Worm (Caenorhabditis elegans) whole organism, L4 larva: Measurements from ENCODE around the gene clec-179.

Experiments used
- D1046.2 ChIP-seq: fragments of 200-800 bp; sonication (Bioruptor generic); IDR thresholded peaks from 2 replicates; pipeline ENCODE4 v1.3.6; 2022; ENCODE audit warnings: missing genetic modification characterization, missing compliant biosample characterization
- F37D6.2 ChIP-seq: sonication (generic microtip); optimal IDR thresholded peaks from 2 replicates; lab custom pipeline; 2016; ENCODE audit warnings: mild to moderate bottlenecking, missing genetic modification characterization, missing compliant biosample characterization
- F44E2.7 ChIP-seq: fragments of 200-800 bp; sonication (Bioruptor generic); IDR thresholded peaks from 2 replicates; pipeline ENCODE4 v2.1.2; 2022; ENCODE audit warnings: missing genetic modification characterization, missing compliant biosample characterization
- F49E8.2 ChIP-seq: sonication (generic microtip); optimal IDR thresholded peaks from 2 replicates; lab custom pipeline; 2016; ENCODE audit warnings: missing compliant biosample characterization, mild to moderate bottlenecking, missing genetic modification characterization, borderline replicate concordance
- R02D3.7 ChIP-seq: fragments of 150-350 bp; sonication (generic microtip); optimal IDR thresholded peaks from 3 replicates; lab custom pipeline; 2014; ENCODE audit warnings: missing biosample characterization, missing genetic modification characterization
- T20F7.1 ChIP-seq: fragments of 200-800 bp; sonication (Bioruptor generic); optimal IDR thresholded peaks from 2 replicates; lab custom pipeline; 2018; ENCODE audit warnings: mild to moderate bottlenecking, missing genetic modification characterization, missing compliant biosample characterization
- Y48G9A.11 ChIP-seq: fragments of 200-800 bp; sonication (Bioruptor generic); IDR thresholded peaks from 2 replicates; pipeline ENCODE4 v1.3.6; 2022; ENCODE audit warnings: missing genetic modification reagents, missing genetic modification characterization, missing compliant biosample characterization
- Y5F2A.4 ChIP-seq: fragments of 200-800 bp; sonication (Bioruptor generic); optimal IDR thresholded peaks from 2 replicates; lab custom pipeline; 2018; ENCODE audit warnings: mild to moderate bottlenecking, missing genetic modification characterization, missing compliant biosample characterization
- ZK337.2 ChIP-seq: fragments of 200-800 bp; sonication (Bioruptor generic); IDR thresholded peaks from 2 replicates; pipeline ENCODE4 v1.3.6; 2022; ENCODE audit warnings: missing genetic modification reagents, missing genetic modification characterization, missing compliant biosample characterization
- ama-1 ChIP-seq: fragments of 150-350 bp; optimal IDR thresholded peaks from 2 replicates; lab custom pipeline; 2014; ENCODE audit warnings: inconsistent platforms, mixed read lengths
- arid-1 ChIP-seq: fragments of 200-800 bp; sonication (Bioruptor generic); conservative IDR thresholded peaks from 2 replicates; pipeline ENCODE4 v1.3.6; 2022; ENCODE audit warnings: missing genetic modification reagents, missing genetic modification characterization, missing compliant biosample characterization
- ctbp-1 ChIP-seq: fragments of 200-800 bp; sonication (Bioruptor generic); IDR thresholded peaks from 2 replicates; pipeline ENCODE4 v1.3.6; 2022; ENCODE audit warnings: missing genetic modification reagents, missing genetic modification characterization, missing compliant biosample characterization
- daf-16 ChIP-seq, 3 experiments: sonication (generic microtip); optimal IDR thresholded peaks; 2 replicates each; lab custom pipeline; 2016 to 2017; ENCODE audit warnings: missing genetic modification characterization in 3 of 3, missing genetic modification reagents in 3 of 3, mild to moderate bottlenecking in 2 of 3, missing compliant biosample characterization in 2 of 3, missing biosample characterization in 1 of 3, moderate library complexity in 1 of 3
- daf-19 ChIP-seq: fragments of 200-800 bp; sonication (Bioruptor generic); conservative IDR thresholded peaks from 2 replicates; pipeline ENCODE4 v1.3.6; 2022; ENCODE audit warnings: missing genetic modification characterization, missing compliant biosample characterization
- daf-8 ChIP-seq: fragments of 200-800 bp; sonication (Bioruptor generic); IDR thresholded peaks from 2 replicates; pipeline ENCODE4 v1.3.6; 2022; ENCODE audit warnings: missing genetic modification characterization, missing compliant biosample characterization
- dve-1 ChIP-seq: sonication (generic microtip); optimal IDR thresholded peaks from 2 replicates; lab custom pipeline; 2017; ENCODE audit warnings: antibody characterized with exemption, mild to moderate bottlenecking, missing genetic modification characterization, missing compliant biosample characterization; ENCODE audit not compliant: insufficient read depth
- fkh-10 ChIP-seq: fragments of 150-350 bp; optimal IDR thresholded peaks from 2 replicates; lab custom pipeline; 2014; ENCODE audit warnings: missing biosample characterization, missing genetic modification reagents, missing genetic modification characterization
- gei-8 ChIP-seq: fragments of 200-800 bp; sonication (Bioruptor generic); optimal IDR thresholded peaks from 2 replicates; lab custom pipeline; 2018; ENCODE audit warnings: mild to moderate bottlenecking, missing genetic modification characterization, missing compliant biosample characterization
- hif-1 ChIP-seq, 2 experiments: sonication (generic microtip); optimal IDR thresholded peaks; 2 replicates each; lab custom pipeline; 2016 to 2017; ENCODE audit warnings: missing compliant biosample characterization in 2 of 2, missing genetic modification characterization in 2 of 2, missing genetic modification reagents in 2 of 2, missing genotype in 2 of 2, mild to moderate bottlenecking in 1 of 2
- hlh-11 ChIP-seq: fragments of 200-800 bp; sonication (Bioruptor generic); optimal IDR thresholded peaks from 2 replicates; lab custom pipeline; 2018; ENCODE audit warnings: mild to moderate bottlenecking, missing genetic modification characterization, missing compliant biosample characterization
- hmg-1.1 ChIP-seq: fragments of 200-800 bp; sonication (Bioruptor generic); IDR thresholded peaks from 2 replicates; pipeline ENCODE4 v1.3.6; 2022; ENCODE audit warnings: missing genetic modification reagents, missing genetic modification characterization, missing compliant biosample characterization
- jun-1 ChIP-seq: fragments of 150-350 bp; optimal IDR thresholded peaks from 2 replicates; lab custom pipeline; 2014; ENCODE audit warnings: missing biosample characterization, missing genetic modification reagents, missing genetic modification characterization
- lin-38 ChIP-seq: fragments of 200-800 bp; sonication (Bioruptor generic); IDR thresholded peaks from 2 replicates; pipeline ENCODE4 v1.3.6; 2022; ENCODE audit warnings: missing genetic modification reagents, missing genetic modification characterization, missing compliant biosample characterization
- mdl-1 ChIP-seq, 2 experiments: fragments of 150-350 bp in 1 of 2; sonication (generic microtip) in 1 of 2; optimal IDR thresholded peaks; 2 replicates each; lab custom pipeline; 2014 to 2017; ENCODE audit warnings: missing biosample characterization in 2 of 2, missing genetic modification characterization in 2 of 2
- mep-1 ChIP-seq: fragments of 150-350 bp; sonication (generic microtip); optimal IDR thresholded peaks from 3 replicates; lab custom pipeline; 2014; ENCODE audit warnings: missing biosample characterization, missing genetic modification characterization
- mxl-2 ChIP-seq: fragments of 200-800 bp; sonication (Bioruptor generic); conservative IDR thresholded peaks from 2 replicates; pipeline ENCODE4 v1.3.6; 2022; ENCODE audit warnings: missing genetic modification reagents, missing genetic modification characterization, missing compliant biosample characterization
- nhr-10 ChIP-seq: fragments of 150-350 bp; optimal IDR thresholded peaks from 2 replicates; lab custom pipeline; 2014; ENCODE audit warnings: missing biosample characterization, missing genetic modification characterization
- nhr-11 ChIP-seq: fragments of 150-350 bp; optimal IDR thresholded peaks from 2 replicates; lab custom pipeline; 2014; ENCODE audit warnings: missing biosample characterization, missing genetic modification characterization
- nhr-25 ChIP-seq: sonication (generic microtip); optimal IDR thresholded peaks from 2 replicates; lab custom pipeline; 2017; ENCODE audit warnings: missing genetic modification characterization, mild to moderate bottlenecking, missing compliant biosample characterization, antibody characterized with exemption, moderate library complexity, borderline replicate concordance; ENCODE audit not compliant: insufficient read depth
- nhr-28 ChIP-seq: fragments of 150-350 bp; optimal IDR thresholded peaks from 2 replicates; lab custom pipeline; 2014; ENCODE audit warnings: missing biosample characterization, missing genetic modification characterization
- php-3 ChIP-seq: fragments of 200-800 bp; sonication (Bioruptor generic); IDR thresholded peaks from 2 replicates; pipeline ENCODE4 v1.3.6; 2022; ENCODE audit warnings: missing genetic modification reagents, missing genetic modification characterization, missing compliant biosample characterization
- rbr-2 ChIP-seq: sonication (generic microtip); optimal IDR thresholded peaks from 2 replicates; lab custom pipeline; 2016; ENCODE audit warnings: missing genotype, missing genetic modification characterization, missing compliant biosample characterization
- saeg-2 ChIP-seq: fragments of 200-800 bp; sonication (Bioruptor generic); IDR thresholded peaks from 2 replicates; pipeline ENCODE4 v1.3.6; 2022; ENCODE audit warnings: missing genetic modification reagents, missing genetic modification characterization, missing compliant biosample characterization
- set-16 ChIP-seq: fragments of 200-800 bp; sonication (Bioruptor generic); IDR thresholded peaks from 2 replicates; pipeline ENCODE4 v1.3.6; 2022; ENCODE audit warnings: missing genetic modification reagents, missing genetic modification characterization, missing compliant biosample characterization
- skn-1 ChIP-seq: fragments of 150-350 bp; optimal IDR thresholded peaks from 2 replicates; lab custom pipeline; 2014; ENCODE audit warnings: missing biosample characterization, missing genetic modification characterization
- snpc-1.2 ChIP-seq: fragments of 200-800 bp; sonication (Bioruptor generic); IDR thresholded peaks from 2 replicates; pipeline ENCODE4 v1.3.6; 2022; ENCODE audit warnings: missing genetic modification reagents, missing genetic modification characterization, missing compliant biosample characterization
- snpc-4 ChIP-seq: fragments of 150-350 bp; optimal IDR thresholded peaks from 2 replicates; lab custom pipeline; 2014; ENCODE audit warnings: missing biosample characterization, missing genetic modification characterization
- spr-3 ChIP-seq: fragments of 200-800 bp; sonication (Bioruptor generic); optimal IDR thresholded peaks from 2 replicates; lab custom pipeline; 2018; ENCODE audit warnings: mild to moderate bottlenecking, missing genetic modification characterization, missing compliant biosample characterization
- tra-1 ChIP-seq: fragments of 200-800 bp; sonication (Bioruptor generic); IDR thresholded peaks from 2 replicates; pipeline ENCODE4 v1.3.6; 2022; ENCODE audit warnings: missing genetic modification reagents, missing genetic modification characterization, missing compliant biosample characterization
- unc-62 ChIP-seq, 3 experiments: fragments of 150-350 bp in 1 of 3; sonication (generic microtip); optimal IDR thresholded peaks in 2 of 3; peaks in 1 of 3; 1 replicate in 1 of 3; 2 replicates in 2 of 3; lab custom pipeline; 2014 to 2017; ENCODE audit warnings: missing biosample characterization in 3 of 3, missing genetic modification characterization in 3 of 3, missing genetic modification reagents in 3 of 3, missing genotype in 1 of 3
- vab-7 ChIP-seq: fragments of 200-800 bp; sonication (Bioruptor generic); IDR thresholded peaks from 2 replicates; pipeline ENCODE4 v1.3.6; 2022; ENCODE audit warnings: missing genetic modification reagents, missing genetic modification characterization, missing compliant biosample characterization
- zag-1 ChIP-seq: fragments of 150-350 bp; optimal IDR thresholded peaks from 2 replicates; lab custom pipeline; 2014; ENCODE audit warnings: missing biosample characterization, missing genetic modification characterization
- zfp-2 ChIP-seq: sonication (generic microtip); optimal IDR thresholded peaks from 2 replicates; lab custom pipeline; 2016; ENCODE audit warnings: mild to moderate bottlenecking, missing genetic modification characterization, missing compliant biosample characterization
- zfp-3 ChIP-seq: fragments of 200-800 bp; sonication (Bioruptor generic); conservative IDR thresholded peaks from 2 replicates; pipeline ENCODE4 v1.3.6; 2022; ENCODE audit warnings: missing genetic modification reagents, missing genetic modification characterization, missing compliant biosample characterization
- zip-11 ChIP-seq: fragments of 200-800 bp; sonication (Bioruptor generic); IDR thresholded peaks from 2 replicates; pipeline ENCODE4 v1.3.6; 2022; ENCODE audit warnings: missing genetic modification characterization, missing compliant biosample characterization

clec-179 gene

ce11 chrIV:7190409-7190808 lies 5.9 kb upstream of the clec-179 start (continued):
- TF ChIP-seq daf-19 (GFP tag; lab: Robert Waterston, UW) (no peak), zfp-3 (no peak), saeg-2 (GFP tag; lab: Robert Waterston, UW) (no peak), spr-3 (GFP tag; lab: Kevin White, UChicago) (no peak), gei-8 (GFP tag; lab: Kevin White, UChicago) (no peak), snpc-4 (tag; lab: Kevin White, UChicago) (no peak), hmg-1.1 (GFP tag; lab: Robert Waterston, UW) (no peak)
- TF ChIP-seq, all 104 proteins: peak for 14

ce11 chrIV:7188528-7189422 lies 4.3 kb upstream of the clec-179 start, which contains the start of gene srlf-7:
srlf-7 (plus strand) TSS chrIV:7189287.
- no peak for TF ChIP-seq saeg-2 (GFP tag; lab: Robert Waterston, UW)
- peak; percentile 98 for TF ChIP-seq dve-1 (tag; lab: Kevin White, UChicago)
- TF ChIP-seq ZK337.2 (GFP tag; lab: Robert Waterston, UW) = no peak
- no peak for TF ChIP-seq F49E8.2 (tag; lab: Kevin White, UChicago)
- TF ChIP-seq T20F7.1 = peak; percentile 75
- TF ChIP-seq set-16 (GFP tag; lab: Robert Waterston, UW) = no peak
- TF ChIP-seq nhr-10 (tag; lab: Kevin White, UChicago) = peak; percentile 87
- peak; percentile 70 for TF ChIP-seq mep-1
- TF ChIP-seq lin-38 (GFP tag; lab: Robert Waterston, UW) = no peak; the same call in 1 of the 2 replicates
- TF ChIP-seq vab-7 (GFP tag; lab: Robert Waterston, UW) = no peak
- TF ChIP-seq nhr-28 (tag; lab: Kevin White, UChicago) = peak; percentile 99
- TF ChIP-seq unc-62 (GFP tag; optimal IDR thresholded peaks at IDR 0.05 in 1 of 2; lab: Kevin White, UChicago) = peak; percentile 29 to 47
- TF ChIP-seq unc-62 (tag; optimal IDR thresholded peaks at IDR 0.05; lab: Kevin White, UChicago) = no peak
- TF ChIP-seq snpc-1.2 = no peak
- TF ChIP-seq zag-1 (tag; lab: Kevin White, UChicago) = no peak
- no peak for TF ChIP-seq daf-8 (GFP tag; lab: Robert Waterston, UW)
- TF ChIP-seq D1046.2 = no peak
- TF ChIP-seq zip-11 (GFP tag; lab: Robert Waterston, UW) = no peak
- no peak for TF ChIP-seq Y48G9A.11 (GFP tag; lab: Robert Waterston, UW)
- TF ChIP-seq fkh-10 (GFP tag; lab: Kevin White, UChicago) = peak; percentile 41
- no peak for TF ChIP-seq F37D6.2 (tag; lab: Kevin White, UChicago)
- peak; percentile 0 to 87 for TF ChIP-seq mdl-1 (tag; optimal IDR thresholded peaks at IDR 0.05; lab: Kevin White, UChicago)
- TF ChIP-seq hlh-11 (tag; lab: Kevin White, UChicago) = peak; percentile 95
- peak in 1 of 2 experiments; percentile 87 for TF ChIP-seq daf-16 (GFP tag; optimal IDR thresholded peaks at IDR 0.05; lab: Kevin White, UChicago)
- peak; percentile 100 for TF ChIP-seq daf-16 (tag; optimal IDR thresholded peaks at IDR 0.05; lab: Kevin White, UChicago)
- no peak for TF ChIP-seq nhr-25 (tag; lab: Kevin White, UChicago)
- no peak for TF ChIP-seq gei-8 (GFP tag; lab: Kevin White, UChicago)
- TF ChIP-seq arid-1 (GFP tag; lab: Robert Waterston, UW) = no peak
- TF ChIP-seq F44E2.7 (GFP tag; lab: Robert Waterston, UW) = no peak
- no peak for TF ChIP-seq mxl-2
- TF ChIP-seq tra-1 (GFP tag; lab: Robert Waterston, UW) = peak; percentile 78
- TF ChIP-seq zfp-2 = no peak
- no peak for TF ChIP-seq hmg-1.1 (GFP tag; lab: Robert Waterston, UW)
- TF ChIP-seq ctbp-1 = no peak
- peak; percentile 38 for TF ChIP-seq ama-1 (lab: Kevin White, UChicago)
- TF ChIP-seq jun-1 (tag; lab: Kevin White, UChicago) = peak; percentile 62
- no peak for TF ChIP-seq skn-1 (tag; lab: Kevin White, UChicago)
- no peak for TF ChIP-seq hif-1 (tag; optimal IDR thresholded peaks at IDR 0.05; lab: Kevin White, UChicago)
- no peak for TF ChIP-seq Y5F2A.4 (GFP tag; lab: Kevin White, UChicago)
- TF ChIP-seq rbr-2 = no peak
- peak; percentile 32 for TF ChIP-seq nhr-11 (tag; lab: Kevin White, UChicago)
- no peak for TF ChIP-seq R02D3.7 (tag; lab: Kevin White, UChicago)
- TF ChIP-seq php-3 (GFP tag; lab: Robert Waterston, UW) = peak; percentile 92
